Worm (Caenorhabditis elegans) whole organism, L2 larva: Measurements from ENCODE around the gene C25G4.7.

Experiments
- egl-27 ChIP-seq: sonication (generic microtip); optimal IDR thresholded peaks from 3 replicates; lab custom pipeline; 2017; ENCODE audit warnings: missing biosample characterization, missing genetic modification reagents, missing genetic modification characterization
- lsy-2 ChIP-seq, 2 experiments: fragments of 150-350 bp in 1 of 2; sonication (generic microtip) in 1 of 2; optimal IDR thresholded peaks; 2 replicates each; lab custom pipeline; 2014 to 2017; ENCODE audit warnings: missing biosample characterization in 2 of 2, missing genetic modification characterization in 2 of 2
- mdl-1 ChIP-seq, 2 experiments: fragments of 150-350 bp in 1 of 2; sonication (generic microtip) in 1 of 2; optimal IDR thresholded peaks; 2 replicates each; lab custom pipeline; 2017; ENCODE audit warnings: missing biosample characterization in 2 of 2, missing genetic modification characterization in 2 of 2
- nhr-10 ChIP-seq: sonication (generic microtip); optimal IDR thresholded peaks from 2 replicates; lab custom pipeline; 2017; ENCODE audit warnings: missing biosample characterization, missing genetic modification characterization
- snpc-4 ChIP-seq: fragments of 150-350 bp; optimal IDR thresholded peaks from 2 replicates; lab custom pipeline; 2014; ENCODE audit warnings: missing biosample characterization, missing genetic modification characterization
- unc-39 ChIP-seq: fragments of 150-350 bp; optimal IDR thresholded peaks from 2 replicates; lab custom pipeline; 2014; ENCODE audit warnings: missing biosample characterization, missing genetic modification characterization
- unc-62 ChIP-seq: fragments of 150-350 bp; optimal IDR thresholded peaks from 2 replicates; lab custom pipeline; 2014; ENCODE audit warnings: missing biosample characterization, missing genetic modification reagents, missing genetic modification characterization

DNA sequence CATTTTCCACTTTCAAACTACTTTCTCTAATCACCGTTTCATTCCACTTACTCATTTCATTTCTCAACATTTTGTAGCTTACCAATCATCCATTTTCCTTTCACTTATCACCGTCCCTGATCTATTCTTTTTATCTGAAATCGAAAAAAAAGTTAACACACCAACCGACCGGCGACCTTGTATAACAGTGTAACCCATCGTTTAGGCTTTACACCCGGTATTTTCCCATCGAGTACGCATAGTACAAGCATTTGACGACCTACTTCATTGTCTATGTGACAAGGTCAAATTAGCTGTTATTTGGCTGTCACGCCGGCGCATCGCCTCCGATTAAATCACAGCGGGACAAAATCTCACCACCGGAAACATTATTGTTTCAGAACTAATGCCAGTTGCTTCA, 27.2 kb upstream of the C25G4.7 start:
- TF ChIP-seq unc-62 (no peak), unc-39 (tag; lab: Kevin White, UChicago) (no peak), nhr-10 (tag; lab: Kevin White, UChicago) (no peak), egl-27 (no peak), snpc-4 (no peak), lsy-2 (tag; optimal IDR thresholded peaks at IDR 0.05; lab: Kevin White, UChicago) (no peak), mdl-1 (tag; optimal IDR thresholded peaks at IDR 0.05; lab: Kevin White, UChicago) (no peak)
